Worm (Caenorhabditis elegans) whole organism, mixed stage, embryonic: ENCODE results near the gene cox-10.

Experiments used
- ceh-83 ChIP-seq: fragments of 200-800 bp; sonication (Bioruptor generic); optimal IDR thresholded peaks from 2 replicates; lab custom pipeline; 2018; ENCODE audit warnings: mild to moderate bottlenecking, missing genetic modification characterization, missing compliant biosample characterization
- hlh-1 ChIP-seq: fragments of 150-350 bp; optimal IDR thresholded peaks from 2 replicates; lab custom pipeline; 2014; ENCODE audit warnings: missing biosample characterization, missing genetic modification reagents, missing genetic modification characterization
- lin-13 ChIP-seq: fragments of 150-350 bp; optimal IDR thresholded peaks from 2 replicates; lab custom pipeline; 2014; ENCODE audit warnings: missing biosample characterization, missing genetic modification characterization
- lin-32 ChIP-seq: fragments of 200-800 bp; sonication (Bioruptor generic); optimal IDR thresholded peaks from 2 replicates; lab custom pipeline; 2018; ENCODE audit warnings: mild to moderate bottlenecking, missing genetic modification characterization, missing compliant biosample characterization
- lsy-2 ChIP-seq: fragments of 150-350 bp; optimal IDR thresholded peaks from 2 replicates; lab custom pipeline; 2014; ENCODE audit warnings: missing biosample characterization, missing genetic modification characterization
- mep-1 ChIP-seq: fragments of 150-350 bp; optimal IDR thresholded peaks from 2 replicates; lab custom pipeline; 2017; ENCODE audit warnings: missing biosample characterization, missing genetic modification reagents, missing genetic modification characterization, inconsistent platforms
- nhr-76 ChIP-seq: sonication (generic microtip); optimal IDR thresholded peaks from 2 replicates; lab custom pipeline; 2017; ENCODE audit warnings: missing biosample characterization, missing genetic modification characterization
- pha-4 ChIP-seq: fragments of 150-350 bp; optimal IDR thresholded peaks from 2 replicates; lab custom pipeline; 2018; ENCODE audit warnings: missing biosample characterization, missing genetic modification reagents, missing genetic modification characterization
- snpc-4 ChIP-seq: fragments of 150-350 bp; optimal IDR thresholded peaks from 2 replicates; lab custom pipeline; 2014; ENCODE audit warnings: missing biosample characterization, missing genetic modification characterization
- sptf-1 ChIP-seq: sonication (generic microtip); optimal IDR thresholded peaks from 2 replicates; lab custom pipeline; 2017; ENCODE audit warnings: mild to moderate bottlenecking, missing genetic modification characterization, moderate library complexity, missing compliant biosample characterization
- unc-39 ChIP-seq: fragments of 150-350 bp; optimal IDR thresholded peaks from 2 replicates; lab custom pipeline; 2014; ENCODE audit warnings: missing biosample characterization, missing genetic modification characterization
- unc-62 ChIP-seq: fragments of 150-350 bp; optimal IDR thresholded peaks from 2 replicates; lab custom pipeline; 2014; ENCODE audit warnings: missing biosample characterization, missing genetic modification reagents, missing genetic modification characterization
- ztf-11 ChIP-seq: fragments of 150-350 bp; optimal IDR thresholded peaks from 2 replicates; lab custom pipeline; 2014; ENCODE audit warnings: missing biosample characterization, missing genetic modification characterization

- no peak for TF ChIP-seq snpc-4
- TF ChIP-seq lin-13, result no peak
- no peak for TF ChIP-seq unc-39 (tag; lab: Kevin White, UChicago)
- TF ChIP-seq mep-1 (tag; lab: Kevin White, UChicago), result no peak
- TF ChIP-seq hlh-1 (tag; lab: Kevin White, UChicago), result no peak
- no peak for TF ChIP-seq ztf-11 (tag; lab: Kevin White, UChicago)
- no peak for TF ChIP-seq nhr-76 (tag; lab: Kevin White, UChicago)
- no peak for TF ChIP-seq lin-32 (GFP tag; lab: Kevin White, UChicago)
- no peak for TF ChIP-seq lsy-2 (tag; lab: Kevin White, UChicago)
- no peak for TF ChIP-seq pha-4 (tag; lab: Kevin White, UChicago)
- TF ChIP-seq unc-62, result no peak
- TF ChIP-seq ceh-83 (GFP tag; lab: Kevin White, UChicago), result no peak
- TF ChIP-seq sptf-1, result no peak
Measured at ce11 chrII:12671892-12672291, 7.9 kb upstream of the cox-10 start.
